Worm (Caenorhabditis elegans) whole organism, L1 larva: ENCODE measurements around the gene ubxn-6.
A peak's percentile ranks its signal among the peaks of the same experiment; 100 is the strongest.

Experiments
- C04F5.9 ChIP-seq: sonication (generic microtip); optimal IDR thresholded peaks from 2 replicates; lab custom pipeline; 2016; ENCODE audit warnings: missing genetic modification characterization, missing compliant biosample characterization
- C16A3.4 ChIP-seq: fragments of 150-350 bp; optimal IDR thresholded peaks from 2 replicates; lab custom pipeline; 2014; ENCODE audit warnings: missing biosample characterization, missing genetic modification characterization
- C34B4.2 ChIP-seq: sonication (generic microtip); optimal IDR thresholded peaks from 2 replicates; lab custom pipeline; 2017; ENCODE audit warnings: mild to moderate bottlenecking, missing genetic modification characterization, missing compliant biosample characterization
- F16B12.6 ChIP-seq: fragments of 150-350 bp; optimal IDR thresholded peaks from 2 replicates; lab custom pipeline; 2014; ENCODE audit warnings: missing biosample characterization, missing genetic modification characterization
- Y116A8C.19 ChIP-seq: sonication (generic microtip); optimal IDR thresholded peaks from 2 replicates; lab custom pipeline; 2016; ENCODE audit warnings: missing compliant biosample characterization, missing genetic modification characterization, borderline replicate concordance
- aha-1 ChIP-seq: fragments of 150-350 bp; optimal IDR thresholded peaks from 2 replicates; lab custom pipeline; 2014; ENCODE audit warnings: missing biosample characterization, missing genetic modification characterization
- blmp-1 ChIP-seq: fragments of 150-350 bp; optimal IDR thresholded peaks from 2 replicates; lab custom pipeline; 2014; ENCODE audit warnings: missing biosample characterization, missing genetic modification characterization
- ces-1 ChIP-seq: fragments of 150-350 bp; optimal IDR thresholded peaks from 2 replicates; lab custom pipeline; 2014; ENCODE audit warnings: missing biosample characterization, missing genetic modification reagents, missing genetic modification characterization
- dpl-1 ChIP-seq, 3 experiments: fragments of 150-350 bp in 2 of 3; sonication (generic microtip) in 1 of 3; optimal IDR thresholded peaks; 2 replicates each; lab custom pipeline; 2014 to 2017; ENCODE audit warnings: missing biosample characterization in 3 of 3, missing genetic modification characterization in 3 of 3, missing genetic modification reagents in 3 of 3
- efl-1 ChIP-seq, 4 experiments: fragments of 150-350 bp; optimal IDR thresholded peaks in 3 of 4; peaks in 1 of 4; 1 replicate in 1 of 4; 2 replicates in 3 of 4; lab custom pipeline; 2014; ENCODE audit warnings: missing biosample characterization in 2 of 4, missing genetic modification characterization in 2 of 4, missing genetic modification reagents in 2 of 4
- efl-3 ChIP-seq: fragments of 200-800 bp; sonication (Bioruptor generic); optimal IDR thresholded peaks from 2 replicates; lab custom pipeline; 2018; ENCODE audit warnings: mild to moderate bottlenecking, missing genetic modification characterization, missing compliant biosample characterization
- elt-2 ChIP-seq: sonication (generic microtip); optimal IDR thresholded peaks from 2 replicates; lab custom pipeline; 2016; ENCODE audit warnings: missing genetic modification characterization, mild to moderate bottlenecking, inconsistent platforms, missing compliant biosample characterization, missing genetic modification reagents
- elt-3 ChIP-seq, 6 experiments: fragments of 150-350 bp in 1 of 6; sonication (generic microtip); optimal IDR thresholded peaks; 2 replicates each; lab custom pipeline; 2017 to 2018; ENCODE audit warnings: missing biosample characterization in 6 of 6, missing genetic modification characterization in 6 of 6, inconsistent platforms in 1 of 6
- fkh-4 ChIP-seq: sonication (generic microtip); optimal IDR thresholded peaks from 2 replicates; lab custom pipeline; 2016; ENCODE audit warnings: missing compliant biosample characterization, missing genetic modification characterization, borderline replicate concordance
- lin-13 ChIP-seq: fragments of 150-350 bp; optimal IDR thresholded peaks from 2 replicates; lab custom pipeline; 2014; ENCODE audit warnings: missing biosample characterization, missing genetic modification reagents, missing genetic modification characterization
- mab-9 ChIP-seq: fragments of 200-800 bp; sonication (Bioruptor generic); IDR thresholded peaks from 2 replicates; pipeline ENCODE4 v1.3.6; 2022; ENCODE audit warnings: missing genetic modification reagents, missing genetic modification characterization, missing compliant biosample characterization
- nhr-12 ChIP-seq: sonication (generic microtip); optimal IDR thresholded peaks from 2 replicates; lab custom pipeline; 2017; ENCODE audit warnings: missing biosample characterization, missing genetic modification characterization
- nhr-19 ChIP-seq: fragments of 200-800 bp; sonication (Bioruptor generic); conservative IDR thresholded peaks from 2 replicates; pipeline ENCODE4 v1.3.6; 2022; ENCODE audit warnings: missing genetic modification characterization, missing compliant biosample characterization
- nhr-20 ChIP-seq: sonication (generic microtip); optimal IDR thresholded peaks from 2 replicates; lab custom pipeline; 2016; ENCODE audit warnings: mild to moderate bottlenecking, missing genetic modification characterization, missing compliant biosample characterization
- nhr-237 ChIP-seq: fragments of 150-350 bp; optimal IDR thresholded peaks from 2 replicates; lab custom pipeline; 2014; ENCODE audit warnings: missing biosample characterization, missing genetic modification characterization
- nhr-47 ChIP-seq: sonication (generic microtip); optimal IDR thresholded peaks from 2 replicates; lab custom pipeline; 2016; ENCODE audit warnings: mild to moderate bottlenecking, missing genetic modification characterization, moderate library complexity, missing compliant biosample characterization
- nhr-71 ChIP-seq: sonication (generic microtip); optimal IDR thresholded peaks from 2 replicates; lab custom pipeline; 2016; ENCODE audit warnings: mild to moderate bottlenecking, missing genetic modification characterization, moderate library complexity, missing compliant biosample characterization
- nhr-77 ChIP-seq: fragments of 150-350 bp; optimal IDR thresholded peaks from 2 replicates; lab custom pipeline; 2014; ENCODE audit warnings: missing biosample characterization, missing genetic modification characterization
- nhr-85 ChIP-seq: sonication (generic microtip); peaks from one replicate; lab custom pipeline; 2016; ENCODE audit warnings: missing genetic modification characterization, inconsistent platforms, missing compliant biosample characterization
- nhr-90 ChIP-seq: sonication (generic microtip); optimal IDR thresholded peaks from 2 replicates; lab custom pipeline; 2016; ENCODE audit warnings: mild to moderate bottlenecking, missing genetic modification characterization, missing compliant biosample characterization; ENCODE audit not compliant: poor library complexity
- pag-3 ChIP-seq: sonication (generic microtip); optimal IDR thresholded peaks from 2 replicates; lab custom pipeline; 2017; ENCODE audit warnings: missing genetic modification characterization, mild to moderate bottlenecking, missing compliant biosample characterization, antibody characterized with exemption, borderline replicate concordance; ENCODE audit not compliant: insufficient read depth
- rnt-1 ChIP-seq: sonication (generic microtip); optimal IDR thresholded peaks from 2 replicates; lab custom pipeline; 2016; ENCODE audit warnings: mild to moderate bottlenecking, missing genetic modification characterization, moderate library complexity, missing compliant biosample characterization
- snpc-4 ChIP-seq: fragments of 150-350 bp; optimal IDR thresholded peaks from 2 replicates; lab custom pipeline; 2014; ENCODE audit warnings: missing biosample characterization, missing genetic modification characterization
- swsn-7 ChIP-seq: sonication (generic microtip); optimal IDR thresholded peaks from 2 replicates; lab custom pipeline; 2016; ENCODE audit warnings: missing genetic modification characterization, missing compliant biosample characterization
- tlp-1 ChIP-seq: fragments of 150-350 bp; optimal IDR thresholded peaks from 2 replicates; lab custom pipeline; 2014; ENCODE audit warnings: missing biosample characterization, missing genetic modification characterization
- unc-130 ChIP-seq: fragments of 150-350 bp; optimal IDR thresholded peaks from 2 replicates; lab custom pipeline; 2017; ENCODE audit warnings: missing biosample characterization, missing genetic modification characterization, inconsistent platforms
- unc-30 ChIP-seq: sonication (generic microtip); optimal IDR thresholded peaks from 2 replicates; lab custom pipeline; 2017; ENCODE audit warnings: missing biosample characterization, missing genetic modification characterization
- unc-62 ChIP-seq: fragments of 150-350 bp; optimal IDR thresholded peaks from 2 replicates; lab custom pipeline; 2014; ENCODE audit warnings: missing biosample characterization, missing genetic modification reagents, missing genetic modification characterization
- vab-15 ChIP-seq: sonication (generic microtip); optimal IDR thresholded peaks from 2 replicates; lab custom pipeline; 2017; ENCODE audit warnings: missing genotype, mild to moderate bottlenecking, missing genetic modification characterization, missing compliant biosample characterization
- xbp-1 ChIP-seq: sonication (generic microtip); optimal IDR thresholded peaks from 2 replicates; lab custom pipeline; 2016; ENCODE audit warnings: missing genetic modification characterization, missing compliant biosample characterization
- zip-4 ChIP-seq: fragments of 200-800 bp; sonication (Bioruptor generic); optimal IDR thresholded peaks from 2 replicates; lab custom pipeline; 2018; ENCODE audit warnings: mild to moderate bottlenecking, missing genetic modification characterization, moderate library complexity, missing compliant biosample characterization
- ztf-4 ChIP-seq: fragments of 150-350 bp; optimal IDR thresholded peaks from 2 replicates; lab custom pipeline; 2014; ENCODE audit warnings: missing biosample characterization, missing genetic modification characterization

ubxn-6 gene

DNA sequence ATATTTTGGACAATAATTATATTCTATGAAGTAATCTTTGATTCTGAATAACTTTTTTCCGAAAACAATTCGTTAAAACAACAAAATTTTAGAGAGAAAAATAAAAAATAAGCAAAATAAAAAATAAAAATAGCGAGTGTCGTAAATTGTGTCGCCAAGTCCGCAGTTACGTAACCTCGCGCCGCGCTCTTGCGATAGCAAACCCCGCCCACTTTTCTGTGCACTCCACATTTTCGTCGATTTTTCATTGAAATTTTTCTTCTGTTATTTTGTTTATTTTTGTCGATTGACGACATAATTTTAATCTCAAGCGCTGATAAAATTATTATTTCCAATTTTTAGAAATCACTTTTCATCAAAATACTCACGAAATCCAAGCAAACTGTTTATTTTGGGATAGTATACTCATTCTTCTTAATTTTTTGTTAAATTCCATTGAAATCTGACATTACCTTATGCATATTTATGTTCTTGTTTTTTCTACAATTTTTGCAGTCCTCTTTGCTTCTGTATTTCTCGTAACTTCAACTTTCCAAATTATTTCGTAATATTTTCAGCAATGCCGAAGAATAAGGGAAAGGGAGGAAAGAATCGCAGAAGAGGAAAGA, 1.2 kb upstream of the ubxn-6 start, which contains the start of gene eif-1.A (continued):
- TF ChIP-seq pag-3 (tag; lab: Kevin White, UChicago) (no peak), rnt-1 (tag; lab: Kevin White, UChicago) (peak; percentile 51), efl-3 (GFP tag; lab: Kevin White, UChicago) (no peak), snpc-4 (tag; lab: Kevin White, UChicago) (no peak), tlp-1 (tag; lab: Kevin White, UChicago) (no peak), C04F5.9 (tag; lab: Kevin White, UChicago) (no peak), unc-130 (tag; lab: Kevin White, UChicago) (peak; percentile 72), C34B4.2 (tag; lab: Kevin White, UChicago) (no peak), zip-4 (no peak), efl-1 (optimal IDR thresholded peaks at IDR 0.05; lab: Kevin White, UChicago) (peak; percentile 63 to 66), efl-1 (GFP tag; optimal IDR thresholded peaks at IDR 0.05 in 1 of 2; lab: Kevin White, UChicago) (peak; percentile 69 to 96), nhr-47 (tag; lab: Kevin White, UChicago) (peak; percentile 61), swsn-7 (tag; lab: Kevin White, UChicago) (peak; percentile 47), fkh-4 (tag; lab: Kevin White, UChicago) (no peak)

- TF ChIP-seq elt-3 (tag; optimal IDR thresholded peaks at IDR 0.05; lab: Kevin White, UChicago) (no peak), nhr-71 (tag; lab: Kevin White, UChicago) (no peak), unc-62 (no peak), pag-3 (tag; lab: Kevin White, UChicago) (no peak), ces-1 (GFP tag; lab: Kevin White, UChicago) (no peak), nhr-12 (tag; lab: Kevin White, UChicago) (no peak), Y116A8C.19 (no peak), zip-4 (no peak), F16B12.6 (tag; lab: Kevin White, UChicago) (no peak), efl-1 (optimal IDR thresholded peaks at IDR 0.05; lab: Kevin White, UChicago) (no peak), efl-1 (GFP tag; optimal IDR thresholded peaks at IDR 0.05 in 1 of 2; lab: Kevin White, UChicago) (no peak), elt-2 (tag; lab: Kevin White, UChicago) (no peak), mab-9 (no peak), dpl-1 (GFP tag; optimal IDR thresholded peaks at IDR 0.05; lab: Kevin White, UChicago) (no peak)
These were observed 516 bp upstream of the ubxn-6 start, which contains the start of gene H06H21.37 for ce11 chrIV:4809813-4810212. H06H21.37 (minus strand) TSS chrIV:4809974.

- TF ChIP-seq nhr-47 (tag; lab: Kevin White, UChicago) (no peak), vab-15 (tag; lab: Kevin White, UChicago) (no peak), C16A3.4 (tag; lab: Kevin White, UChicago) (no peak), ztf-4 (tag; lab: Kevin White, UChicago) (no peak), nhr-20 (tag; lab: Kevin White, UChicago) (no peak), blmp-1 (tag; lab: Kevin White, UChicago) (no peak), swsn-7 (tag; lab: Kevin White, UChicago) (no peak), nhr-19 (GFP tag; lab: Robert Waterston, UW) (no peak), efl-1 (optimal IDR thresholded peaks at IDR 0.05; lab: Kevin White, UChicago) (no peak), efl-1 (GFP tag; optimal IDR thresholded peaks at IDR 0.05 in 1 of 2; lab: Kevin White, UChicago) (no peak), nhr-90 (tag; lab: Kevin White, UChicago) (no peak), aha-1 (tag; lab: Kevin White, UChicago) (no peak), lin-13 (no peak), unc-30 (tag; lab: Kevin White, UChicago) (no peak)
These were observed 2.1 kb downstream of the ubxn-6 start, which contains the start of gene H06H21.11 for ce11 chrIV:4807219-4807618. H06H21.11 (minus strand) TSS chrIV:4807319.

DNA sequence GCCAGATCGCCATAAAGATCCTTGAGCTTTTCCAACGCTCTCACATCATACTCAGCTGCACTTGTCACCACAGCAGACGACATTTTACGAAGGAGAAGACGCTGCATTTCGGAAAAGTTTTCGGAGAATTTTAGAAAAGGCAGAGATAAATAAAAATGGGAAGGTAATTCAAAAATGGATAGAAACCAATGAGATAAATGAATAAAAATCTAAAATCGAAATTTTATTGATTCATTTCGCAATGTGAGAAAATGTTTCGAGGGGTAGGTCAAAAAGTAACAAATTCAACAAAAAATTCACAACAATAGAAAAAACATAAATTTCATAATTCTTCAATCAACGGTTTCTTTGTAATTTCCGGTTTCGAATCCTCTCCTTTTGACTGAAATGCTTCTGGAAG, 2.8 kb downstream of the ubxn-6 start, which contains the start of gene dpf-5:
TSS of gene dpf-5 (minus strand) at position 101 of the 400 bp plus-strand sequence.
- TF ChIP-seq nhr-85 (tag; lab: Kevin White, UChicago), result peak; percentile 10
- no peak for TF ChIP-seq nhr-77 (tag; lab: Kevin White, UChicago)
- TF ChIP-seq fkh-4 (tag; lab: Kevin White, UChicago), result no peak
- TF ChIP-seq xbp-1 (tag; lab: Kevin White, UChicago), result no peak
- TF ChIP-seq nhr-237 (tag; lab: Kevin White, UChicago), result no peak
